Fruit fly (Drosophila melanogaster) whole organism, embryonic: ENCODE measurements around the gene CG18258.
A peak's percentile ranks its signal among the peaks of the same experiment; 100 is the strongest.

ENCODE experiments used
- Abd-B ChIP-seq: fragments of 200-800 bp; sonication (Bioruptor generic); optimal IDR thresholded peaks from 2 replicates; lab custom pipeline; 2018; ENCODE audit warnings: missing biosample characterization, mild to moderate bottlenecking, missing genetic modification characterization, moderate library complexity
- Aef1 ChIP-seq: fragments of 200-800 bp; sonication (Bioruptor generic); IDR thresholded peaks from 3 replicates; pipeline ENCODE4 v1.3.6; 2022; ENCODE audit warnings: missing biosample characterization, missing genetic modification characterization
- Antp ChIP-seq: fragments of 200-800 bp; sonication (Bioruptor generic); optimal IDR thresholded peaks from 3 replicates; lab custom pipeline; 2016; ENCODE audit warnings: missing biosample characterization, missing genetic modification characterization
- Awh ChIP-seq: fragments of 200-800 bp; sonication (Bioruptor generic); IDR thresholded peaks from 2 replicates; pipeline ENCODE4, ENCODE4 v1.3.6; 2022; ENCODE audit warnings: missing biosample characterization, missing genetic modification characterization
- C15 ChIP-seq: fragments of 200-800 bp; sonication (Bioruptor generic); IDR thresholded peaks from 3 replicates; pipeline ENCODE4 v1.3.6; 2022; ENCODE audit warnings: missing biosample characterization, missing genetic modification characterization
- CG10979 ChIP-seq: fragments of 200-800 bp; sonication (Bioruptor generic); optimal IDR thresholded peaks from 2 replicates; lab custom pipeline; 2018; ENCODE audit warnings: missing biosample characterization, mild to moderate bottlenecking, missing genetic modification characterization, moderate library complexity
- CG12155 ChIP-seq: fragments of 200-800 bp; sonication (Bioruptor generic); optimal IDR thresholded peaks from 3 replicates; lab custom pipeline; 2016; ENCODE audit warnings: missing biosample characterization, missing genetic modification characterization
- CG13424 ChIP-seq: fragments of 200-800 bp; sonication (Bioruptor generic); optimal IDR thresholded peaks from 2 replicates; lab custom pipeline; 2019; ENCODE audit warnings: missing biosample characterization, mild to moderate bottlenecking, missing genetic modification characterization, moderate library complexity
- CG13775 ChIP-seq: fragments of 200-800 bp; sonication (Bioruptor generic); optimal IDR thresholded peaks from 3 replicates; lab custom pipeline; 2017; ENCODE audit warnings: missing biosample characterization, mild to moderate bottlenecking, missing genetic modification characterization
- CG13894 ChIP-seq: fragments of 200-800 bp; sonication (Bioruptor generic); optimal IDR thresholded peaks from 3 replicates; lab custom pipeline; 2018; ENCODE audit warnings: missing biosample characterization, mild to moderate bottlenecking, missing genetic modification characterization, moderate library complexity
- CG2120 ChIP-seq: fragments of 200-800 bp; sonication (Bioruptor generic); optimal IDR thresholded peaks from 3 replicates; lab custom pipeline; 2016; ENCODE audit warnings: missing biosample characterization, missing genetic modification characterization
- CG32767 ChIP-seq: fragments of 200-800 bp; sonication (Bioruptor generic); IDR thresholded peaks from 2 replicates; pipeline ENCODE4 v1.3.6; 2022; ENCODE audit warnings: missing biosample characterization, missing genetic modification characterization
- CG33557 ChIP-seq: fragments of 200-800 bp; sonication (Bioruptor generic); optimal IDR thresholded peaks from 2 replicates; lab custom pipeline; 2019; ENCODE audit warnings: missing biosample characterization, mild to moderate bottlenecking, missing genetic modification characterization, moderate library complexity
- CG3847 ChIP-seq: fragments of 200-800 bp; sonication (Bioruptor generic); IDR thresholded peaks from 2 replicates; pipeline ENCODE4 v1.3.6; 2022; ENCODE audit warnings: missing biosample characterization, missing genetic modification characterization
- CG42726 ChIP-seq: fragments of 200-800 bp; sonication (Bioruptor generic); IDR thresholded peaks from 2 replicates; pipeline ENCODE4 v1.3.6; 2022; ENCODE audit warnings: missing biosample characterization, missing genetic modification characterization; ENCODE audit not compliant: partially characterized antibody
- CG4730 ChIP-seq: fragments of 200-800 bp; sonication (Bioruptor generic); IDR thresholded peaks from 2 replicates; pipeline ENCODE4 v1.3.6; 2022; ENCODE audit warnings: missing biosample characterization, missing genetic modification characterization
- CG8290 ChIP-seq, 3 experiments: fragments of 200-800 bp; sonication (Bioruptor generic); optimal IDR thresholded peaks; 2 replicates each; lab custom pipeline; 2016 to 2019; ENCODE audit warnings: missing biosample characterization in 3 of 3, missing genetic modification characterization in 3 of 3, mild to moderate bottlenecking in 2 of 3, moderate library complexity in 1 of 3
- CTCF ChIP-seq: fragments of 200-800 bp; sonication (Bioruptor generic); optimal IDR thresholded peaks from 2 replicates; lab custom pipeline; 2017; ENCODE audit warnings: missing biosample characterization, mild to moderate bottlenecking, missing genetic modification characterization, moderate library complexity
- CoRest ChIP-seq: fragments of 200-800 bp; sonication (Bioruptor generic); optimal IDR thresholded peaks from 3 replicates; lab custom pipeline; 2018; ENCODE audit warnings: missing biosample characterization, mild to moderate bottlenecking, missing genetic modification characterization, moderate library complexity
- D19B ChIP-seq: fragments of 200-800 bp; sonication (Bioruptor generic); optimal IDR thresholded peaks from 2 replicates; lab custom pipeline; 2017; ENCODE audit warnings: missing biosample characterization, mild to moderate bottlenecking, missing genetic modification characterization
- Dek ChIP-seq: fragments of 200-800 bp; sonication (Bioruptor generic); optimal IDR thresholded peaks from 3 replicates; lab custom pipeline; 2019; ENCODE audit warnings: missing biosample characterization, mild to moderate bottlenecking, missing genetic modification characterization, moderate library complexity
- Ets65A ChIP-seq: fragments of 200-800 bp; sonication (Bioruptor generic); peaks from one replicate; lab custom pipeline; 2016; ENCODE audit warnings: missing biosample characterization, missing genetic modification characterization
- HmgD ChIP-seq: fragments of 200-800 bp; sonication (Bioruptor generic); optimal IDR thresholded peaks from 3 replicates; lab custom pipeline; 2016; ENCODE audit warnings: missing biosample characterization, missing genetic modification characterization
- Myb ChIP-seq: fragments of 200-800 bp; sonication (Bioruptor generic); optimal IDR thresholded peaks from 2 replicates; lab custom pipeline; 2016; ENCODE audit warnings: missing biosample characterization, missing genetic modification characterization
- Opbp ChIP-seq: fragments of 200-800 bp; sonication (Bioruptor generic); IDR thresholded peaks from 3 replicates; pipeline ENCODE4 v1.3.6; 2022; ENCODE audit warnings: missing biosample characterization, missing genetic modification characterization; ENCODE audit not compliant: partially characterized antibody
- Ptx1 ChIP-seq: fragments of 200-800 bp; sonication (Bioruptor generic); IDR thresholded peaks from 2 replicates; pipeline ENCODE4 v1.3.6; 2022; ENCODE audit warnings: missing biosample characterization, missing genetic modification characterization
- Sox102F ChIP-seq: fragments of 200-800 bp; sonication (Bioruptor generic); optimal IDR thresholded peaks from 2 replicates; lab custom pipeline; 2018; ENCODE audit warnings: missing biosample characterization, mild to moderate bottlenecking, missing genetic modification characterization, moderate library complexity
- Spps ChIP-seq: fragments of 200-800 bp; sonication (Bioruptor generic); optimal IDR thresholded peaks from 2 replicates; lab custom pipeline; 2018; ENCODE audit warnings: missing biosample characterization, mild to moderate bottlenecking, missing genetic modification characterization
- Xbp1 ChIP-seq: fragments of 200-800 bp; sonication (Bioruptor generic); optimal IDR thresholded peaks from 3 replicates; lab custom pipeline; 2016; ENCODE audit warnings: missing biosample characterization, mild to moderate bottlenecking, missing genetic modification characterization
- Xrp1 ChIP-seq: fragments of 200-800 bp; sonication (Bioruptor generic); IDR thresholded peaks from 2 replicates; pipeline ENCODE4 v1.3.6; 2022; ENCODE audit warnings: missing biosample characterization, missing genetic modification characterization
- abd-A ChIP-seq: fragments of 200-800 bp; sonication (Bioruptor generic); optimal IDR thresholded peaks from 3 replicates; lab custom pipeline; 2019; ENCODE audit warnings: missing biosample characterization, mild to moderate bottlenecking, missing genetic modification characterization, moderate library complexity
- bbx ChIP-seq: fragments of 200-800 bp; sonication (Bioruptor generic); IDR thresholded peaks from 2 replicates; pipeline ENCODE4 v1.3.6; 2022; ENCODE audit warnings: missing biosample characterization, missing genetic modification characterization; ENCODE audit not compliant: partially characterized antibody
- cg ChIP-seq: fragments of 200-800 bp; sonication (Bioruptor generic); optimal IDR thresholded peaks from 3 replicates; lab custom pipeline; 2019; ENCODE audit warnings: missing biosample characterization, mild to moderate bottlenecking, missing genetic modification characterization, moderate library complexity
- chif ChIP-seq, 2 experiments: fragments of 200-800 bp; sonication (Bioruptor generic); optimal IDR thresholded peaks; 3 replicates each; lab custom pipeline; 2016; ENCODE audit warnings: missing biosample characterization in 2 of 2, missing genetic modification characterization in 2 of 2
- dati ChIP-seq: fragments of 200-800 bp; sonication (Bioruptor generic); IDR thresholded peaks from 2 replicates; pipeline ENCODE4 v1.3.6; 2022; ENCODE audit warnings: missing biosample characterization, missing genetic modification characterization
- dmrt11E ChIP-seq: fragments of 200-800 bp; sonication (Bioruptor generic); optimal IDR thresholded peaks from 3 replicates; lab custom pipeline; 2018; ENCODE audit warnings: missing biosample characterization, mild to moderate bottlenecking, missing genetic modification characterization, moderate library complexity
- eve ChIP-seq, 2 experiments: fragments of >200 bp; optimal IDR thresholded peaks; 2 replicates each; lab custom pipeline; 2017; ENCODE audit warnings: missing biosample characterization in 2 of 2, missing genetic modification characterization in 2 of 2
- gcm2 ChIP-seq: fragments of 200-800 bp; sonication (Bioruptor generic); optimal IDR thresholded peaks from 2 replicates; lab custom pipeline; 2016; ENCODE audit warnings: missing biosample characterization, missing genetic modification characterization
- gsb-n ChIP-seq: fragments of 200-800 bp; sonication (Bioruptor generic); optimal IDR thresholded peaks from 3 replicates; lab custom pipeline; 2018; ENCODE audit warnings: missing biosample characterization, mild to moderate bottlenecking, missing genetic modification characterization
- hkb ChIP-seq, 2 experiments: fragments of 200-800 bp in 1 of 2; fragments of >200 bp in 1 of 2; sonication (Bioruptor generic) in 1 of 2; IDR thresholded peaks in 1 of 2; optimal IDR thresholded peaks in 1 of 2; 2 replicates each; pipeline versions ENCODE4 v1.3.6 to Lab custom; 2017 to 2022; ENCODE audit warnings: missing biosample characterization in 1 of 2, missing genetic modification characterization in 1 of 2
- jumu ChIP-seq: fragments of 200-800 bp; sonication (Bioruptor generic); optimal IDR thresholded peaks from 3 replicates; lab custom pipeline; 2016; ENCODE audit warnings: missing biosample characterization, missing genetic modification characterization
- knrl ChIP-seq: fragments of 200-800 bp; sonication (Bioruptor generic); IDR thresholded peaks from 3 replicates; pipeline ENCODE4 v1.3.6; 2022; ENCODE audit warnings: missing biosample characterization, missing genetic modification characterization; ENCODE audit not compliant: partially characterized antibody
- nmo ChIP-seq: fragments of 200-800 bp; sonication (Bioruptor generic); optimal IDR thresholded peaks from 2 replicates; lab custom pipeline; 2018; ENCODE audit warnings: missing biosample characterization, mild to moderate bottlenecking, missing genetic modification characterization, moderate library complexity
- onecut ChIP-seq: fragments of 200-800 bp; sonication (Bioruptor generic); IDR thresholded peaks from 2 replicates; pipeline ENCODE4 v1.3.6; 2022; ENCODE audit warnings: missing biosample characterization, missing genetic modification characterization
- prd ChIP-seq, 3 experiments: fragments of >200 bp in 2 of 3; fragments of 200-800 bp in 1 of 3; sonication (Bioruptor generic) in 1 of 3; optimal IDR thresholded peaks in 2 of 3; IDR thresholded peaks in 1 of 3; 2 replicates in 2 of 3; 3 replicates in 1 of 3; pipeline versions ENCODE4 v1.3.6 to Lab custom; 2017 to 2022; ENCODE audit warnings: missing biosample characterization in 1 of 3, missing genetic modification characterization in 1 of 3
- tin ChIP-seq: fragments of 200-800 bp; sonication (Bioruptor generic); optimal IDR thresholded peaks from 3 replicates; lab custom pipeline; 2016; ENCODE audit warnings: missing biosample characterization, missing genetic modification characterization
- trem ChIP-seq: fragments of 200-800 bp; optimal IDR thresholded peaks from 3 replicates; lab custom pipeline; 2019; ENCODE audit warnings: missing biosample characterization, mild to moderate bottlenecking, missing genetic modification characterization, moderate library complexity
- twi ChIP-seq: fragments of 200-800 bp; optimal IDR thresholded peaks from 2 replicates; lab custom pipeline; 2019; ENCODE audit warnings: missing biosample characterization, mild to moderate bottlenecking, missing genetic modification characterization, moderate library complexity

CG18258 gene

DNA sequence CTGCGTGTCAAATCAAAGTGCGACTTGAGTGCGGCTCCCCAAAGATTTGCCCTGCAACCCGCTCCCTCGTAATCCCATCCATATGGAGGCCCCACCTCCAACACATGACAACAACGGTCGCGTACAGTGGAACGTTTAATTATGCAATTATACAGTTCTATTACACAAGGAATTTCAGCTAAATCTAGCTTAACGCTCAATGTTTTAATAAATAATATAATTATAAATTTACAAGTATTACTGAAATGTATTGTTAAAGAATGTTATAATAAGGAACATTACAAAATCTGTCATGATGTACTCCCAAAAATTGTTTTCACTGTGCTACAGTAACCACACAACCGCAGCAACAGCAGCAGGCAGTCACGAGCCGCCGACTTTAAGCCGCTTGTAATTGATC is 38.0 kb upstream of the CG18258 start (continued):
- no peak for TF ChIP-seq Abd-B (GFP tag; lab: Kevin White, UChicago)
- TF ChIP-seq cg (GFP tag; lab: Kevin White, UChicago), result no peak
- TF ChIP-seq Aef1, result no peak
- no peak for TF ChIP-seq CG32767 (GFP tag; lab: Robert Waterston, UW)
- no peak for TF ChIP-seq CG2120 (GFP tag; lab: Kevin White, UChicago)
- peak; percentile 45; the same call in 1 of the 2 replicates for TF ChIP-seq Awh
- peak; percentile 42 for TF ChIP-seq twi (tag; lab: Kevin White, UChicago)
- peak; percentile 24 for TF ChIP-seq Sox102F (GFP tag; lab: Kevin White, UChicago)
- no peak for TF ChIP-seq CG4730
- TF ChIP-seq Xbp1 (GFP tag; lab: Kevin White, UChicago), result no peak
- TF ChIP-seq Opbp (GFP tag; lab: Robert Waterston, UW), result no peak
- TF ChIP-seq prd (optimal IDR thresholded peaks at IDR 0.05; lab: Kevin White, UChicago), result no peak
- peak; percentile 47; the same call in 1 of the 3 replicates for TF ChIP-seq prd (GFP tag; IDR thresholded peaks at IDR 0.05; lab: Robert Waterston, UW)
- TF ChIP-seq C15 (GFP tag; lab: Robert Waterston, UW), result no peak
- peak; percentile 40 for TF ChIP-seq gsb-n
- TF ChIP-seq CG33557 (GFP tag; lab: Kevin White, UChicago), result no peak
- TF ChIP-seq Xrp1, result peak; percentile 69
- peak; percentile 35 for TF ChIP-seq Ptx1 (GFP tag; lab: Robert Waterston, UW)
- peak; percentile 31 for TF ChIP-seq dmrt11E
- no peak for TF ChIP-seq hkb (optimal IDR thresholded peaks at IDR 0.05; lab: Kevin White, UChicago)
- TF ChIP-seq hkb (GFP tag; IDR thresholded peaks at IDR 0.05; lab: Robert Waterston, UW), result 0 out of 2 replicates have a peak, but pooled peaks have one; percentile 24

DNA sequence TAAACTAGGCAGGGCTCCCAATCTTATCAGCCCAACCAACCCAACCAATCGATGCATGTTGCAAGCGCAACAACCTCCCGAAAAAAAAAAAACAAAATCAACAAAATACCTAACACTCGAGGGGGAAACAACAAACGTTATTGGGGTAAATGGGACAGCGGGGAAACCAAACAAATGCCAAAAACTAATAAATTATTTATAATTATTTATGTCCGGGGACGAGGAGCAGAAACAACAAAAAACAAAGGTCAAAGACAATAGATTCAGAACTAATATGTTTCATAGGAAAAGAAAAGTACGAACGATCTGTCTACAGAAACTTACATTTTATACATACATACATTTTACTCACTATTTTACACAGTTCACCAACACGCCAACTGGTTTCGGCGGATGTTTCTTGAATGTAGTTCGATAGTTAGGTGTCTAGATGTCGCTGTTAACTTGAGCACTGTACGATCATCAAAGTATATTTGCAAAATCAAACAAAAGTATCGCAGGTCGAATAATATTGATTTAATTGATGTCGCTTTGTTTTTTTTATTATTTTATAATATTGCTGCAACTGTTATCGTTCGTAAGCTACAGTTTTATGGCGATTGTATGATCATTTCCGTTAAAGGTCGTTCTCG is 36.4 kb upstream of the CG18258 start:
- TF ChIP-seq CG10979 (tag; lab: Kevin White, UChicago) (peak; percentile 63), CG13424 (tag; lab: Kevin White, UChicago) (peak; percentile 18), D19B (GFP tag; lab: Kevin White, UChicago) (no peak), CG42726 (GFP tag; lab: Robert Waterston, UW) (peak; percentile 58; the same call in 1 of the 2 replicates), CG12155 (GFP tag; lab: Kevin White, UChicago) (peak; percentile 1), chif (GFP tag; optimal IDR thresholded peaks at IDR 0.05; lab: Kevin White, UChicago) (peak in 1 of 2 experiments; percentile 50), eve (GFP tag; optimal IDR thresholded peaks at IDR 0.05; lab: Kevin White, UChicago) (no peak), dati (GFP tag; lab: Robert Waterston, UW) (no peak), Ets65A (GFP tag; lab: Kevin White, UChicago) (peak; percentile 90), CTCF (GFP tag; lab: Kevin White, UChicago) (peak; percentile 98), CoRest (tag; lab: Kevin White, UChicago) (peak; percentile 50), HmgD (GFP tag; lab: Kevin White, UChicago) (peak; percentile 8), tin (GFP tag; lab: Kevin White, UChicago) (peak; percentile 21), Dek (peak; percentile 26), CG8290 (GFP tag; optimal IDR thresholded peaks at IDR 0.05; lab: Kevin White, UChicago) (peak; percentile 61), CG8290 (tag; optimal IDR thresholded peaks at IDR 0.05; lab: Kevin White, UChicago) (peak; percentile 38 to 74), onecut (GFP tag; lab: Robert Waterston, UW) (0 out of 2 replicates have a peak, but pooled peaks have one; percentile 11), CG3847 (peak; percentile 21; the same call in 1 of the 2 replicates), trem (no peak), CG13894 (tag; lab: Kevin White, UChicago) (no peak), nmo (peak; percentile 13), Antp (peak; percentile 24), bbx (peak; percentile 42; the same call in 1 of the 2 replicates), Myb (GFP tag; lab: Kevin White, UChicago) (peak; percentile 22), Spps (tag; lab: Kevin White, UChicago) (no peak), knrl (GFP tag; lab: Robert Waterston, UW) (peak; percentile 48; the same call in 2 of the 3 replicates), abd-A (no peak), CG13775 (no peak), gcm2 (no peak), jumu (no peak)
